Fruit fly (Drosophila melanogaster) Kc167 (cell line): ENCODE results near the gene mei-218.

Source experiments
- Myc ChIP-seq: fragments of >200 bp; optimal IDR thresholded peaks from 2 replicates; lab custom pipeline; 2017; ENCODE audit warnings: missing external identifiers
- Sin3A ChIP-seq: fragments of >200 bp; optimal IDR thresholded peaks from 2 replicates; lab custom pipeline; 2018; ENCODE audit warnings: missing external identifiers
- h ChIP-seq: fragments of >200 bp; optimal IDR thresholded peaks from 3 replicates; lab custom pipeline; 2018; ENCODE audit warnings: missing external identifiers
- insv ChIP-seq: fragments of >200 bp; optimal IDR thresholded peaks from 3 replicates; lab custom pipeline; 2018; ENCODE audit warnings: missing external identifiers
- psq ChIP-seq: fragments of >200 bp; optimal IDR thresholded peaks from 2 replicates; lab custom pipeline; 2017; ENCODE audit warnings: missing external identifiers
- ttk ChIP-seq: sonication (Bioruptor generic); optimal IDR thresholded peaks from 2 replicates; lab custom pipeline; 2017; ENCODE audit warnings: missing external identifiers

- no peak for TF ChIP-seq Myc (lab: Kevin White, UChicago)
- TF ChIP-seq ttk (lab: Kevin White, UChicago), result no peak
- TF ChIP-seq h, result no peak
- no peak for TF ChIP-seq Sin3A (lab: Kevin White, UChicago)
- no peak for TF ChIP-seq psq (lab: Kevin White, UChicago)
- no peak for TF ChIP-seq insv (lab: Kevin White, UChicago)
Measured at dm6 chrX:17176542-17176941, 33.8 kb upstream of the mei-218 start.
